Fruit fly (Drosophila melanogaster): ENCODE data around the gene MICU1.
A peak's percentile ranks its signal among the peaks of the same experiment; 100 is the strongest.

Gene MICU1

DNA sequence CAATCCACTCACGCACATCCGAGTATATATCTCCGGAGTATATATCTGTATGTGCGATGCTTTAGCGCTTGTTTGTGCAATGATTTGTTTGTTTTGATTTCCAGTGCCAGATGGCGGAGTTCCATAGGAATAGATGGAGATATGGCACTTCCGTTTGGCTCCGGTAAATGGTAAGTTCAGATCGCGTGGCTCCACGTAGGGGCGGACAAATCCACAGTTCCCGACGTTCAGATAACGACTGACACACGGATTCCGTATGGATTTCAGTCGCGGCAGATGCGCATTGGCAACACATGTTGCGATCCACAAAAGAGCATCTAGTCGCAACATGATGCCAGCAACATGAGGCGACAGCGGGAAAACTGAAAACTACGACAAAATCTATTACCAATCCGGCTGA lies 24.6 kb upstream of the MICU1 start, which contains the start of gene Pvf3 (continued):
- TF ChIP-seq stwl (tag; optimal IDR thresholded peaks at IDR 0.05) (peak; percentile 14), sd (tag; optimal IDR thresholded peaks at IDR 0.05) (peak; percentile 7), CG10462 (GFP tag; optimal IDR thresholded peaks at IDR 0.05) (no peak), sim (GFP tag; IDR thresholded peaks at IDR 0.05) (no peak), al (GFP tag; IDR thresholded peaks at IDR 0.05) (no peak), Med (GFP tag) (peak; percentile 72), CG7786 (GFP tag; optimal IDR thresholded peaks at IDR 0.05) (no peak), lab (GFP tag; optimal IDR thresholded peaks at IDR 0.05) (peak; percentile 39), toy (GFP tag; IDR thresholded peaks at IDR 0.05) (no peak), fu2 (GFP tag; optimal IDR thresholded peaks at IDR 0.05) (no peak), CG7745 (tag; optimal IDR thresholded peaks at IDR 0.05) (no peak), gcm (GFP tag; optimal IDR thresholded peaks at IDR 0.05) (no peak), CG12769 (tag; optimal IDR thresholded peaks at IDR 0.05) (peak; percentile 64), CG7987 (GFP tag; optimal IDR thresholded peaks at IDR 0.05) (peak; percentile 14), nau (GFP tag; optimal IDR thresholded peaks at IDR 0.05) (peak; percentile 26), wek (GFP tag; optimal IDR thresholded peaks at IDR 0.05) (peak; percentile 24), CG5245 (GFP tag; optimal IDR thresholded peaks at IDR 0.05) (no peak), E2f2 (GFP tag; IDR thresholded peaks at IDR 0.05) (no peak), hkb (optimal IDR thresholded peaks at IDR 0.05) (no peak), hkb (GFP tag; IDR thresholded peaks at IDR 0.05) (peak; percentile 32; the same call in 1 of the 2 replicates), CG31224 (GFP tag; IDR thresholded peaks at IDR 0.05) (no peak), CG17328 (GFP tag; IDR thresholded peaks at IDR 0.05) (peak; percentile 32; the same call in 1 of the 2 replicates), cg (GFP tag; optimal IDR thresholded peaks at IDR 0.05) (peak; percentile 35), CG6175 (GFP tag; IDR thresholded peaks at IDR 0.05) (no peak), Stat92E (GFP tag; optimal IDR thresholded peaks at IDR 0.05) (no peak), twi (tag; optimal IDR thresholded peaks at IDR 0.05) (peak; percentile 55), mld (GFP tag; IDR thresholded peaks at IDR 0.05; ENCODE audit: partially characterized antibody) (0 out of 3 replicates have a peak, but pooled peaks have one; percentile 18), bbx (GFP tag; IDR thresholded peaks at IDR 0.05; ENCODE audit: partially characterized antibody) (peak; percentile 65; the same call in 1 of the 2 replicates), org-1 (GFP tag; optimal IDR thresholded peaks at IDR 0.05) (peak; percentile 1), CG34376 (GFP tag; optimal IDR thresholded peaks at IDR 0.05) (no peak), CG2199 (GFP tag; IDR thresholded peaks at IDR 0.05) (peak; percentile 94), jing (GFP tag; optimal IDR thresholded peaks at IDR 0.05) (no peak), sr (GFP tag; IDR thresholded peaks at IDR 0.05) (0 out of 3 replicates have a peak, but pooled peaks have one; percentile 9), grn (GFP tag; optimal IDR thresholded peaks at IDR 0.05) (peak; percentile 14), CG1024 (GFP tag; IDR thresholded peaks at IDR 0.05) (peak; percentile 24; the same call in 1 of the 2 replicates)

DNA sequence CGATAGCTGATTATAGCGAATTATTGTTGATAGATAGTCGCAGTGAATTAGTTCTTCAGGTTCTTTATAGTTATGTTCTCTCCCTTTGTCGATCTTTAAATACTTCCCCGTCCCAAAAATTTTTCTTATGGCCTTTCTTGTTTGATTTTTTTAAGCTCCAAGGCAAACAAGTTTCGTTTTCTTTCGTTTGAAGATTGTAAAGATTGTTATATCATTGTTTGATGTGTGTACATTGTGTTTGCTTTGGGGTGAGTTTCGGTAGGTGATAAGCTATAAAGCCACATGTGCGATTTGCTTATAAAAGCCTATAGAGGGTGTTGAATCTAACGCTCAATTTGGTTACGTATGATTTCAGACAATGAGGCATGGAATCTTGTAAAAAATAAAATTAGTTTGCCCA lies 23.2 kb upstream of the MICU1 start:
- TF ChIP-seq tx (GFP tag; optimal IDR thresholded peaks at IDR 0.05) (no peak), otp (GFP tag; IDR thresholded peaks at IDR 0.05) (peak; percentile 42; the same call in 1 of the 3 replicates), CG15601 (tag; optimal IDR thresholded peaks at IDR 0.05) (peak; percentile 73), fd64A (GFP tag; optimal IDR thresholded peaks at IDR 0.05) (peak; percentile 7), CG18011 (GFP tag; optimal IDR thresholded peaks at IDR 0.05) (no peak), CG6813 (GFP tag; optimal IDR thresholded peaks at IDR 0.05) (peak; percentile 5), CG10267 (tag; optimal IDR thresholded peaks at IDR 0.05) (no peak), prd (optimal IDR thresholded peaks at IDR 0.05) (no peak), prd (GFP tag; IDR thresholded peaks at IDR 0.05) (no peak), CG6272 (GFP tag; IDR thresholded peaks at IDR 0.05) (no peak), bsh (GFP tag; optimal IDR thresholded peaks at IDR 0.05) (peak in 1 of 2 experiments; percentile 82), Nf-YC (tag; optimal IDR thresholded peaks at IDR 0.05) (no peak), CG31388 (GFP tag; optimal IDR thresholded peaks at IDR 0.05) (no peak), Jarid2 (GFP tag; optimal IDR thresholded peaks at IDR 0.05) (peak; percentile 20), Fer2 (tag; optimal IDR thresholded peaks at IDR 0.05) (no peak), abd-A (tag; optimal IDR thresholded peaks at IDR 0.05) (no peak), kay (GFP tag; optimal IDR thresholded peaks at IDR 0.05) (no peak), CG34376 (GFP tag; optimal IDR thresholded peaks at IDR 0.05) (no peak)
